Fruit fly (Drosophila melanogaster) whole organism, embryonic: ENCODE data around the gene Fas2.

ENCODE experiments used
- Atf-2 ChIP-seq: fragments of 200-800 bp; sonication (Bioruptor generic); optimal IDR thresholded peaks from 2 replicates; lab custom pipeline; 2016; ENCODE audit warnings: missing biosample characterization, missing genetic modification characterization
- Bteb2 ChIP-seq: fragments of 200-800 bp; sonication (Bioruptor generic); optimal IDR thresholded peaks from 2 replicates; lab custom pipeline; 2016; ENCODE audit warnings: missing biosample characterization, missing genetic modification characterization
- C15 ChIP-seq: fragments of 200-800 bp; sonication (Bioruptor generic); IDR thresholded peaks from 3 replicates; pipeline ENCODE4 v1.3.6; 2022; ENCODE audit warnings: missing biosample characterization, missing genetic modification characterization
- CG10267 ChIP-seq: fragments of 200-800 bp; sonication (Bioruptor generic); optimal IDR thresholded peaks from 2 replicates; lab custom pipeline; 2018; ENCODE audit warnings: missing biosample characterization, mild to moderate bottlenecking, missing genetic modification characterization, moderate library complexity
- CG10959 ChIP-seq: fragments of 200-800 bp; sonication (Bioruptor generic); IDR thresholded peaks from 2 replicates; pipeline ENCODE4 v1.3.6; 2022; ENCODE audit warnings: missing biosample characterization, missing genetic modification characterization
- CG11085 ChIP-seq: fragments of 200-800 bp; sonication (Bioruptor generic); IDR thresholded peaks from 2 replicates; pipeline ENCODE4 v1.3.6; 2022; ENCODE audit warnings: missing biosample characterization, missing genetic modification characterization
- CG11696 ChIP-seq: fragments of 200-800 bp; sonication (Bioruptor generic); IDR thresholded peaks from 2 replicates; pipeline ENCODE4 v1.3.6; 2022; ENCODE audit warnings: missing biosample characterization, missing genetic modification characterization
- CG13296 ChIP-seq: fragments of 200-800 bp; sonication (Bioruptor generic); optimal IDR thresholded peaks from 3 replicates; lab custom pipeline; 2018; ENCODE audit warnings: missing biosample characterization, mild to moderate bottlenecking, missing genetic modification characterization
- CG14667 ChIP-seq: fragments of 200-800 bp; sonication (Bioruptor generic); IDR thresholded peaks from 2 replicates; pipeline ENCODE4 v1.3.6; 2022; ENCODE audit warnings: missing biosample characterization, missing genetic modification characterization
- CG14710 ChIP-seq: fragments of 200-800 bp; sonication (Bioruptor generic); optimal IDR thresholded peaks from 3 replicates; lab custom pipeline; 2019; ENCODE audit warnings: missing biosample characterization, mild to moderate bottlenecking, missing genetic modification characterization, moderate library complexity
- CG15269 ChIP-seq: fragments of 200-800 bp; sonication (Bioruptor generic); optimal IDR thresholded peaks from 2 replicates; lab custom pipeline; 2018; ENCODE audit warnings: missing biosample characterization, mild to moderate bottlenecking, missing genetic modification characterization, moderate library complexity
- CG16815 ChIP-seq: fragments of 200-800 bp; sonication (Bioruptor generic); optimal IDR thresholded peaks from 3 replicates; lab custom pipeline; 2017; ENCODE audit warnings: missing biosample characterization, mild to moderate bottlenecking, missing genetic modification characterization
- CG17385 ChIP-seq: fragments of 200-800 bp; sonication (Bioruptor generic); optimal IDR thresholded peaks from 3 replicates; lab custom pipeline; 2018; ENCODE audit warnings: missing biosample characterization, mild to moderate bottlenecking, missing genetic modification characterization
- CG17912 ChIP-seq: fragments of 200-800 bp; sonication (Bioruptor generic); optimal IDR thresholded peaks from 2 replicates; lab custom pipeline; 2018; ENCODE audit warnings: missing biosample characterization, mild to moderate bottlenecking, missing genetic modification characterization
- CG1832 ChIP-seq: fragments of 200-800 bp; sonication (Bioruptor generic); optimal IDR thresholded peaks from 2 replicates; lab custom pipeline; 2017; ENCODE audit warnings: missing biosample characterization, mild to moderate bottlenecking, missing genetic modification characterization, inconsistent platforms
- CG18476 ChIP-seq: fragments of 200-800 bp; sonication (Bioruptor generic); optimal IDR thresholded peaks from 2 replicates; lab custom pipeline; 2016; ENCODE audit warnings: missing biosample characterization, mild to moderate bottlenecking, missing genetic modification characterization
- CG2129 ChIP-seq: fragments of 200-800 bp; sonication (Bioruptor generic); IDR thresholded peaks from 2 replicates; pipeline ENCODE4 v1.3.6; 2022; ENCODE audit warnings: missing biosample characterization, missing genetic modification characterization; ENCODE audit not compliant: partially characterized antibody
- CG4328 ChIP-seq: fragments of 200-800 bp; sonication (Bioruptor generic); optimal IDR thresholded peaks from 3 replicates; lab custom pipeline; 2017; ENCODE audit warnings: missing biosample characterization, missing genetic modification reagents, missing genetic modification characterization
- CG4404 ChIP-seq: fragments of 200-800 bp; sonication (Bioruptor generic); IDR thresholded peaks from 2 replicates; pipeline ENCODE4 v1.3.6; 2022; ENCODE audit warnings: missing biosample characterization, missing genetic modification characterization
- CG4854 ChIP-seq: fragments of 200-800 bp; sonication (Bioruptor generic); optimal IDR thresholded peaks from 2 replicates; lab custom pipeline; 2016; ENCODE audit warnings: missing biosample characterization, missing genetic modification characterization, inconsistent platforms
- CG6765 ChIP-seq: fragments of 200-800 bp; sonication (Bioruptor generic); optimal IDR thresholded peaks from 3 replicates; lab custom pipeline; 2017; ENCODE audit warnings: missing biosample characterization, mild to moderate bottlenecking, missing genetic modification characterization
- CG7745 ChIP-seq: fragments of 200-800 bp; sonication (Bioruptor generic); optimal IDR thresholded peaks from 2 replicates; lab custom pipeline; 2018; ENCODE audit warnings: missing biosample characterization, mild to moderate bottlenecking, missing genetic modification characterization, moderate library complexity
- CG7928 ChIP-seq: fragments of 200-800 bp; sonication (Bioruptor generic); optimal IDR thresholded peaks from 2 replicates; lab custom pipeline; 2017; ENCODE audit warnings: missing biosample characterization, mild to moderate bottlenecking, missing genetic modification characterization
- CG8089 ChIP-seq: fragments of 200-800 bp; sonication (Bioruptor generic); optimal IDR thresholded peaks from 3 replicates; lab custom pipeline; 2016; ENCODE audit warnings: missing biosample characterization, missing genetic modification characterization
- CG8281 ChIP-seq: fragments of 200-800 bp; sonication (Bioruptor generic); optimal IDR thresholded peaks from 2 replicates; lab custom pipeline; 2018; ENCODE audit warnings: missing biosample characterization, mild to moderate bottlenecking, missing genetic modification characterization, moderate library complexity
- Chrac-16 ChIP-seq: fragments of 200-800 bp; sonication (Bioruptor generic); optimal IDR thresholded peaks from 3 replicates; lab custom pipeline; 2016; ENCODE audit warnings: missing biosample characterization, missing genetic modification characterization
- CkIIα-i1 ChIP-seq: fragments of 200-800 bp; sonication (Bioruptor generic); IDR thresholded peaks from 2 replicates; pipeline ENCODE4 v1.3.6; 2022; ENCODE audit warnings: missing biosample characterization, missing genetic modification characterization
- ERR ChIP-seq: fragments of 200-800 bp; sonication (Bioruptor generic); optimal IDR thresholded peaks from 2 replicates; lab custom pipeline; 2016; ENCODE audit warnings: missing biosample characterization, missing genetic modification characterization
- Hand ChIP-seq: fragments of 200-800 bp; sonication (Bioruptor generic); optimal IDR thresholded peaks from 2 replicates; lab custom pipeline; 2017; ENCODE audit warnings: mild to moderate bottlenecking, missing biosample characterization, missing genetic modification reagents, missing genetic modification characterization
- Neu2 ChIP-seq: fragments of 200-800 bp; sonication (Bioruptor generic); optimal IDR thresholded peaks from 3 replicates; lab custom pipeline; 2016; ENCODE audit warnings: missing biosample characterization, missing genetic modification characterization, borderline replicate concordance
- Side ChIP-seq: fragments of 200-800 bp; sonication (Bioruptor generic); optimal IDR thresholded peaks from 2 replicates; lab custom pipeline; 2016; ENCODE audit warnings: missing biosample characterization, missing genetic modification characterization
- Sry-β ChIP-seq: fragments of 200-800 bp; sonication (Bioruptor generic); optimal IDR thresholded peaks from 2 replicates; lab custom pipeline; 2018; ENCODE audit warnings: missing biosample characterization, mild to moderate bottlenecking, missing genetic modification characterization, moderate library complexity
- Taf1 ChIP-seq: fragments of 200-800 bp; sonication (Bioruptor generic); IDR thresholded peaks from 2 replicates; pipeline ENCODE4 v1.3.6; 2022; ENCODE audit warnings: missing biosample characterization, missing genetic modification characterization
- Xrp1 ChIP-seq: fragments of 200-800 bp; sonication (Bioruptor generic); IDR thresholded peaks from 2 replicates; pipeline ENCODE4 v1.3.6; 2022; ENCODE audit warnings: missing biosample characterization, missing genetic modification characterization
- YL-1 ChIP-seq: fragments of 200-800 bp; sonication (Bioruptor generic); optimal IDR thresholded peaks from 3 replicates; lab custom pipeline; 2017; ENCODE audit warnings: missing biosample characterization, mild to moderate bottlenecking, missing genetic modification characterization
- dati ChIP-seq: fragments of 200-800 bp; sonication (Bioruptor generic); IDR thresholded peaks from 2 replicates; pipeline ENCODE4 v1.3.6; 2022; ENCODE audit warnings: missing biosample characterization, missing genetic modification characterization
- fd64A ChIP-seq: fragments of 200-800 bp; sonication (Bioruptor generic); optimal IDR thresholded peaks from 3 replicates; lab custom pipeline; 2018; ENCODE audit warnings: missing biosample characterization, mild to moderate bottlenecking, missing genetic modification characterization
- fd96Cb ChIP-seq: fragments of 200-800 bp; sonication (Bioruptor generic); optimal IDR thresholded peaks from 2 replicates; lab custom pipeline; 2018; ENCODE audit warnings: missing biosample characterization, mild to moderate bottlenecking, missing genetic modification characterization, moderate library complexity
- fru ChIP-seq: fragments of >200 bp; optimal IDR thresholded peaks from 2 replicates; lab custom pipeline; 2017
- ftz-f1 ChIP-seq: fragments of 200-800 bp; sonication (Bioruptor generic); optimal IDR thresholded peaks from 2 replicates; lab custom pipeline; 2016; ENCODE audit warnings: missing biosample characterization, missing genetic modification characterization
- gem ChIP-seq: fragments of 200-800 bp; sonication (Bioruptor generic); optimal IDR thresholded peaks from 2 replicates; lab custom pipeline; 2019; ENCODE audit warnings: missing biosample characterization, mild to moderate bottlenecking, missing genetic modification characterization, moderate library complexity
- gt ChIP-seq: fragments of 200-800 bp; sonication (Bioruptor generic); IDR thresholded peaks from 2 replicates; pipeline ENCODE4 v1.3.6; 2022; ENCODE audit warnings: missing biosample characterization, missing genetic modification characterization
- h ChIP-seq: fragments of >200 bp; optimal IDR thresholded peaks from 2 replicates; lab custom pipeline; 2017
- insv ChIP-seq, 2 experiments: fragments of 200-800 bp; sonication (Bioruptor generic); optimal IDR thresholded peaks; 3 replicates each; lab custom pipeline; 2016 to 2018; ENCODE audit warnings: missing biosample characterization in 2 of 2, missing genetic modification characterization in 2 of 2
- knrl ChIP-seq: fragments of 200-800 bp; sonication (Bioruptor generic); IDR thresholded peaks from 3 replicates; pipeline ENCODE4 v1.3.6; 2022; ENCODE audit warnings: missing biosample characterization, missing genetic modification characterization; ENCODE audit not compliant: partially characterized antibody
- luna ChIP-seq: fragments of 200-800 bp; sonication (Bioruptor generic); optimal IDR thresholded peaks from 2 replicates; lab custom pipeline; 2016; ENCODE audit warnings: missing biosample characterization, missing genetic modification characterization
- onecut ChIP-seq: fragments of 200-800 bp; sonication (Bioruptor generic); IDR thresholded peaks from 2 replicates; pipeline ENCODE4 v1.3.6; 2022; ENCODE audit warnings: missing biosample characterization, missing genetic modification characterization
- row ChIP-seq: fragments of 200-800 bp; sonication (Bioruptor generic); IDR thresholded peaks from 3 replicates; pipeline ENCODE4 v1.3.6; 2022; ENCODE audit warnings: missing biosample characterization, missing genetic modification characterization
- sima ChIP-seq: fragments of 200-800 bp; sonication (Bioruptor generic); optimal IDR thresholded peaks from 2 replicates; lab custom pipeline; 2016; ENCODE audit warnings: missing biosample characterization, missing genetic modification characterization
- so ChIP-seq: fragments of 200-800 bp; sonication (Bioruptor generic); IDR thresholded peaks from 3 replicates; pipeline ENCODE4 v1.3.6; 2022; ENCODE audit warnings: missing biosample characterization, missing genetic modification characterization
- ttk ChIP-seq: fragments of 200-800 bp; sonication (Bioruptor generic); IDR thresholded peaks from 2 replicates; pipeline ENCODE4 v2.1.2; 2022; ENCODE audit warnings: missing biosample characterization, missing genetic modification characterization
- yki ChIP-seq: fragments of >200 bp; optimal IDR thresholded peaks from 3 replicates; lab custom pipeline; 2018
- z ChIP-seq: fragments of 200-800 bp; sonication (Bioruptor generic); IDR thresholded peaks from 3 replicates; pipeline ENCODE4 v1.3.6; 2022; ENCODE audit warnings: missing biosample characterization, missing genetic modification characterization

Gene Fas2

dm6 chrX:4105830-4106233 lies 100.1 kb downstream of the Fas2 start, which contains the start of gene cib (continued):
- TF ChIP-seq CG4328 (GFP tag; lab: Kevin White, UChicago) = no peak
- no peak for TF ChIP-seq CG1832
- no peak for TF ChIP-seq CG16815
- TF ChIP-seq CG13296 (GFP tag; lab: Kevin White, UChicago) = peak; percentile 32
- TF ChIP-seq row (GFP tag; lab: Robert Waterston, UW) = peak; percentile 77
- TF ChIP-seq CG15269 (tag; lab: Kevin White, UChicago) = peak; percentile 31
- TF ChIP-seq C15 (GFP tag; lab: Robert Waterston, UW) = no peak
- peak; percentile 99 for TF ChIP-seq CG14710 (tag; lab: Kevin White, UChicago)
- peak in 1 of 2 experiments; percentile 79 for TF ChIP-seq insv (GFP tag; optimal IDR thresholded peaks at IDR 0.05; lab: Kevin White, UChicago)
- peak; percentile 17 for TF ChIP-seq CG11696 (GFP tag; lab: Robert Waterston, UW)
- peak; percentile 77 for TF ChIP-seq CG10267 (tag; lab: Kevin White, UChicago)
- no peak for TF ChIP-seq fd96Cb (tag; lab: Kevin White, UChicago)
- TF ChIP-seq CG18476 (GFP tag; lab: Kevin White, UChicago) = no peak
- no peak for TF ChIP-seq CG6765
- TF ChIP-seq Bteb2 = no peak
- no peak for TF ChIP-seq Chrac-16 (GFP tag; lab: Kevin White, UChicago)
- TF ChIP-seq CG17912 (GFP tag; lab: Kevin White, UChicago) = peak; percentile 76
- TF ChIP-seq gt = no peak
- no peak for TF ChIP-seq CG8281 (tag; lab: Kevin White, UChicago)
- peak; percentile 60; the same call in 2 of the 3 replicates for TF ChIP-seq so
- TF ChIP-seq luna = no peak
- no peak for TF ChIP-seq CG14667 (GFP tag; lab: Robert Waterston, UW)
- TF ChIP-seq Neu2 (GFP tag; lab: Kevin White, UChicago) = no peak
- TF ChIP-seq ftz-f1 (GFP tag; lab: Kevin White, UChicago) = peak; percentile 55
- TF ChIP-seq Side (GFP tag; lab: Kevin White, UChicago) = peak; percentile 50
- TF ChIP-seq CG2129 = peak; percentile 60
- TF ChIP-seq Taf1 = no peak
- peak; percentile 31; the same call in 1 of the 2 replicates for TF ChIP-seq Xrp1
- TF ChIP-seq CkIIα-i1 = no peak
- peak; percentile 49 for TF ChIP-seq YL-1 (GFP tag; lab: Kevin White, UChicago)
- TF ChIP-seq Atf-2 (GFP tag; lab: Kevin White, UChicago) = no peak
- TF ChIP-seq CG7928 (GFP tag; lab: Kevin White, UChicago) = peak; percentile 47
- TF ChIP-seq CG11085 (GFP tag; lab: Robert Waterston, UW) = no peak
- TF ChIP-seq ERR (GFP tag; lab: Kevin White, UChicago) = peak; percentile 23
- TF ChIP-seq CG8089 (GFP tag; lab: Kevin White, UChicago) = peak; percentile 6
- peak; percentile 81 for TF ChIP-seq knrl (GFP tag; lab: Robert Waterston, UW)
- TF ChIP-seq Hand = no peak
- TF ChIP-seq Sry-β (GFP tag; lab: Kevin White, UChicago) = no peak
- TF ChIP-seq CG7745 = no peak
- no peak for TF ChIP-seq z (GFP tag; lab: Robert Waterston, UW)
- no peak for TF ChIP-seq sima (GFP tag; lab: Kevin White, UChicago)
- TF ChIP-seq CG4854 (GFP tag; lab: Kevin White, UChicago) = peak; percentile 14
- no peak for TF ChIP-seq h (lab: Kevin White, UChicago)
- TF ChIP-seq fd64A (GFP tag; lab: Kevin White, UChicago) = no peak
- TF ChIP-seq ttk (GFP tag; lab: Robert Waterston, UW) = no peak
- no peak for TF ChIP-seq gem (tag; lab: Kevin White, UChicago)
- peak; percentile 24 for TF ChIP-seq yki (lab: Kevin White, UChicago)
- TF ChIP-seq CG4404 (GFP tag; lab: Robert Waterston, UW) = no peak
- TF ChIP-seq fru = no peak
- TF ChIP-seq CG10959 (GFP tag; lab: Robert Waterston, UW) = no peak
- TF ChIP-seq dati (GFP tag; lab: Robert Waterston, UW) = no peak
- TF ChIP-seq CG17385 (GFP tag; lab: Kevin White, UChicago) = peak; percentile 43
- TF ChIP-seq onecut (GFP tag; lab: Robert Waterston, UW) = no peak
